Fruit fly (Drosophila melanogaster): ENCODE data around the gene Noc1.
A peak's percentile ranks its signal among the peaks of the same experiment; 100 is the strongest.

Gene Noc1

DNA sequence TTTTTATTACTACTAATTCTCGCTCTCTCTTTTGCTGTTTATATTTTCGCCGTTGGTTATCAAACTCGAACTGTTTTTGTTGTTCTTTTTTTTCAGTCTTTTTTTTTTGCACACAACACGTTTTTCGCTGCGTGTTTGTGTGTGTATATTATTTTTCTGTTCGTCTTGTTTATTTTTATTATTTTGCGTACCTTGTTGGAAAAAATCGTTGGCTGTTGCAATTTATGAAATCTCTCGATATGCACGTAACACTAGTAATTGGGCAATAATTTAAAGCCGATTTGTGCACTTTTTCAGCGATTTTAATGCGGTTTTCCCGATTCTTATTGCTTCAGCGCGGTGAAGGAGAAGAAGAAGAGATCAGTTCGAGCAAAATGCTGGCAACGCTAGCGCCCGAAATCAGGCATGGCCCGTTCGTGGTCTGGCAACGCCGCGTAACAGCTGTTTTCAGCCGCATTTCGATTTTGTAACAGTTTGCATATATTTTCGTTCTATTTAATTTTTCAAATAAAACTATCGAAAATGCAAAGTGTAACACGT lies 45.9 kb downstream of the Noc1 start, which contains the start of the genes FoxK and mRpL2 (continued):
- TF ChIP-seq CG6854 (GFP tag; optimal IDR thresholded peaks at IDR 0.05) (no peak), E2f2 (GFP tag; IDR thresholded peaks at IDR 0.05) (peak; percentile 58), so (GFP tag; IDR thresholded peaks at IDR 0.05) (no peak), tap (tag; optimal IDR thresholded peaks at IDR 0.05) (no peak), pan (optimal IDR thresholded peaks at IDR 0.05) (no peak), pan (GFP tag; optimal IDR thresholded peaks at IDR 0.05 in 1 of 2, IDR thresholded peaks at IDR 0.05 in 1 of 2) (no peak), CG3163 (GFP tag; optimal IDR thresholded peaks at IDR 0.05) (no peak), bsh (GFP tag; optimal IDR thresholded peaks at IDR 0.05) (peak in 1 of 2 experiments; percentile 94), Dref (GFP tag; IDR thresholded peaks at IDR 0.05) (peak; percentile 44), pnt (GFP tag; optimal IDR thresholded peaks at IDR 0.05) (no peak), ttk (GFP tag; IDR thresholded peaks at IDR 0.05) (no peak), CG3847 (GFP tag; IDR thresholded peaks at IDR 0.05) (peak; percentile 63; the same call in 1 of the 2 replicates), Sox100B (GFP tag; optimal IDR thresholded peaks at IDR 0.05) (no peak), odd (GFP tag; optimal IDR thresholded peaks at IDR 0.05) (no peak), TFAM (GFP tag; optimal IDR thresholded peaks at IDR 0.05) (no peak), NFAT (GFP tag; IDR thresholded peaks at IDR 0.05) (no peak), Ssrp (tag; optimal IDR thresholded peaks at IDR 0.05) (no peak), CG9437 (GFP tag; optimal IDR thresholded peaks at IDR 0.05) (no peak), cg (GFP tag; optimal IDR thresholded peaks at IDR 0.05) (peak; percentile 26), hbn (GFP tag; IDR thresholded peaks at IDR 0.05; ENCODE audit: partially characterized antibody) (no peak), nau (GFP tag; optimal IDR thresholded peaks at IDR 0.05) (no peak), CG6813 (GFP tag; optimal IDR thresholded peaks at IDR 0.05) (no peak), NfI (GFP tag; optimal IDR thresholded peaks at IDR 0.05) (no peak), CG10565 (GFP tag; optimal IDR thresholded peaks at IDR 0.05) (no peak), ind (GFP tag; optimal IDR thresholded peaks at IDR 0.05) (no peak), trem (tag; optimal IDR thresholded peaks at IDR 0.05) (peak; percentile 63), fd3F (GFP tag; optimal IDR thresholded peaks at IDR 0.05) (no peak), CG18764 (GFP tag; optimal IDR thresholded peaks at IDR 0.05) (no peak), knrl (GFP tag; IDR thresholded peaks at IDR 0.05; ENCODE audit: partially characterized antibody) (0 out of 3 replicates have a peak, but pooled peaks have one; percentile 27), Rx (GFP tag; IDR thresholded peaks at IDR 0.05) (no peak), Mad (GFP tag; optimal IDR thresholded peaks at IDR 0.05) (no peak), dan (GFP tag; IDR thresholded peaks at IDR 0.05) (no peak), CG14710 (tag; optimal IDR thresholded peaks at IDR 0.05) (peak; percentile 39), unpg (GFP tag; optimal IDR thresholded peaks at IDR 0.05) (no peak), CG5180 (GFP tag; optimal IDR thresholded peaks at IDR 0.05) (no peak), grau (tag; optimal IDR thresholded peaks at IDR 0.05) (peak; percentile 2), usp (GFP tag; optimal IDR thresholded peaks at IDR 0.05) (no peak), Atf-2 (GFP tag; optimal IDR thresholded peaks at IDR 0.05) (no peak), lbe (GFP tag; optimal IDR thresholded peaks at IDR 0.05) (peak; percentile 74), Trl (optimal IDR thresholded peaks at IDR 0.05) (no peak), Trl (GFP tag; optimal IDR thresholded peaks at IDR 0.05) (no peak), Aef1 (GFP tag; IDR thresholded peaks at IDR 0.05) (no peak), tna (GFP tag; IDR thresholded peaks at IDR 0.05; ENCODE audit: partially characterized antibody) (peak; percentile 27; the same call in 1 of the 2 replicates), run (tag; optimal IDR thresholded peaks at IDR 0.05) (peak; percentile 19), ab (GFP tag; optimal IDR thresholded peaks at IDR 0.05) (no peak), CG18599 (GFP tag; optimal IDR thresholded peaks at IDR 0.05) (no peak), CG15269 (tag; optimal IDR thresholded peaks at IDR 0.05) (no peak), gfzf (GFP tag; optimal IDR thresholded peaks at IDR 0.05) (peak; percentile 48), org-1 (GFP tag; optimal IDR thresholded peaks at IDR 0.05) (no peak), HmgD (GFP tag; optimal IDR thresholded peaks at IDR 0.05) (peak; percentile 63), tio (GFP tag; optimal IDR thresholded peaks at IDR 0.05) (no peak)
